Worm (Caenorhabditis elegans) whole organism, dauer: ENCODE results near the gene F10C2.7.
"Not testable (repeated sequence)": the region's sequence is repeated elsewhere in the genome, so short reads cannot be mapped to it uniquely, and the experiment has no call there.

Experiments used
- unc-62 ChIP-seq: sonication (generic microtip); optimal IDR thresholded peaks from 2 replicates; lab custom pipeline; 2017; ENCODE audit warnings: missing biosample characterization, missing genetic modification reagents, missing genetic modification characterization

F10C2.7 gene

DNA sequence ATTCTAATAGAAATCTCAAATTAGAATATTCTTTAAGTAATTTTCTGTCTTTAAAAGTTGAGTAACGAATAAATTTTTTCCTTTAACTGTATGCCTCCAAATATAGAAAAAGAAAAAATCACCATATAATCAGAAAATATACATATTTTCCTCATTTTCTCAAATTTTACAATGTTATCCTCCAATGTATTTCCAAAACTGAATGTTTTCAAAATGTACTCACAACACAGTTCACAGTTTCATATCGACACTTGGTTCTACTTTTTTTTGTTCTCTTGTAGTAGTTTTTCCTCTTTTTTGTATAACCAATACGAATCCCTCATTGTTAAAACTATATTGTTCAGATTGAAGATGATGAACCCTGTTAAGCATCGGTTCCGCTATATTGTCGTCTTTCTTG, at the start of gene F10C2.7:
Gene F10C2.7, plus strand, starts transcription at position 301 of the 400 bp plus-strand sequence.
- TF ChIP-seq unc-62 (GFP tag; lab: Kevin White, UChicago): no peak

ce11 chrV:12004501-12004940, 49.2 kb upstream of the F10C2.7 start:
- no peak for TF ChIP-seq unc-62 (GFP tag; lab: Kevin White, UChicago)

DNA sequence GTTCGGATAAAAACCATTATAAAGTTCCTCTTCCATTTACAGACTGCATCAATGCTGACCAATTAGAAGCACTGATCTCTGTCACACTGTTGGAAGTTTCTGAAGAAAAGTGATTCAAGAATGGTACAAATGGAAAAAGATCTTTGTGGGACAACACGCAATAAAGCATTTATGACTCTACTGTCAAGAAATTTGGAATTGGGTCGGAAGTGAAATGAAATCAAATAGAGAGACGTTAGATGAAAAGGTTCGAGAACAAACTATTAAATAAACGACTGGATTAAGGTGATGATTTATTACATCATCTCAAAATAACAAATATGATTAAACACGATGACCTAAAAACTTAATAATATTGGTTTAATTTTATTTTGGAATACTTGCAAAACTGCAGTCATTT, 47.2 kb upstream of the F10C2.7 start, which contains the start of gene F57F5.3:
Gene F57F5.3, minus strand, starts transcription at position 101 of the 400 bp plus-strand sequence.
- TF ChIP-seq unc-62 (GFP tag; lab: Kevin White, UChicago): no peak

DNA sequence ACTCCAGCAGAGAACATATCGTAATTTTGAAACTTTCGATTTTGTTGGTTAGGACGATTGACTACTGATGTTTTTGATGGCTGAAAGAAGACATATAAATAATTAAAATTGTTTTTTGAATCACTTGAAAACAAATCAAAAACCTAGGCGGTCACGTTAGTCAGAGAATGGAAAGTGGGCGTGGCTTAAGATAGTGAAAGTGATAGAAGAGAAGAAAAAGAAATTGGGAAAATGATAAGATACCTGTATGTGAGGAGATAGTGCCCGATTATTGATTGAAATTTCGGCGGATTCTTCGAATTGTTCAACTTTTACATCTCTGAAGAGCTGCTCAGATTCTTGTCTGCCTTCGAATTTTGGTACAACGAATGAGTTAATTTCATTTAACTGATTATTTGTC, 42.0 kb upstream of the F10C2.7 start:
- TF ChIP-seq unc-62 (GFP tag; lab: Kevin White, UChicago): no peak

DNA sequence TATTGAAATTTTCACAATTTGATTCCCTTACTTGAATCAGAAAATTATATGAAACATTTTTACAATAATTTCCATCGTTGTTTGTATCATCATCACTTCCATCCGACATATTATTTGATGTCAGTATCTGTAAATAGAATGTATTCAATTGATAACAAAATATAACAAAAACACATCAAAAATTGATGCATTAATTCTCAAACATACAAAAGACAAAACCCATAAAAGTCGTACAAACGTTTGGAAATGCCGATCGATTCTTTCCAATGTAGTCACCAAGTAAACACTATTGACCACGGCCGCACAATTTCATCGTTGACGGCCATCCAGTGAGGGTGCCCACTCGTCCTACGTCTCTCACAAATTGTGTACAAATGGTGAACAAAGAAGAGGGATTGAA, 40.4 kb upstream of the F10C2.7 start, which contains the start of gene add-2:
Gene add-2, minus strand, starts transcription at position 109 of the 400 bp plus-strand sequence.
- no peak for TF ChIP-seq unc-62 (GFP tag; lab: Kevin White, UChicago)

ce11 chrV:12020026-12020425, 33.7 kb upstream of the F10C2.7 start, which contains the start of gene F10C2.3:
Gene F10C2.3, plus strand, starts transcription at chrV:12020326.
- not testable (repeated sequence) for TF ChIP-seq unc-62 (GFP tag; lab: Kevin White, UChicago)

- no peak for TF ChIP-seq unc-62 (GFP tag; lab: Kevin White, UChicago)
Observed at ce11 chrV:12020940-12021339, 32.8 kb upstream of the F10C2.7 start.

ce11 chrV:12024273-12024672, 29.4 kb upstream of the F10C2.7 start:
- TF ChIP-seq unc-62 (GFP tag; lab: Kevin White, UChicago): no peak

DNA sequence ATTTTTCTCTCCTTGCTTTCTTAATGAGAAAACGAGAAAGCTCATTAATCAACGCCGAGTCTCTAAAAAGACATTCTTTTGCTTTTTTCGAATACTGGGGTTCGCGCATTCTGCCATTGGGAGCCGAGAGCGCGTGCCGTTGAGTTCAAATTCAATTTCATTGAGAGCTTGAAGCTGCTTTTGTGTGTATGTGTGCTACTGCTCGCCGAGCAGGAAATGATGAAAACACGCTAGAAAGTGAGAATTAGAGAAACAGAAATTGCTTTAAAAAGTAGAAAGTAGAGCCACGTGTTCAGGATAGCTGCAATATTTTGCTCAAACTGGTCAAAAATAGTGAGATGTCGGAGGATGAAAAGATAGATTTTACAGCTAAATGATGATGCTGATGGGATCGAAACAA, 28.0 kb upstream of the F10C2.7 start:
- no peak for TF ChIP-seq unc-62 (GFP tag; lab: Kevin White, UChicago)

- no peak for TF ChIP-seq unc-62 (GFP tag; lab: Kevin White, UChicago)
Observed at ce11 chrV:12026878-12027477, 26.7 kb upstream of the F10C2.7 start.

DNA sequence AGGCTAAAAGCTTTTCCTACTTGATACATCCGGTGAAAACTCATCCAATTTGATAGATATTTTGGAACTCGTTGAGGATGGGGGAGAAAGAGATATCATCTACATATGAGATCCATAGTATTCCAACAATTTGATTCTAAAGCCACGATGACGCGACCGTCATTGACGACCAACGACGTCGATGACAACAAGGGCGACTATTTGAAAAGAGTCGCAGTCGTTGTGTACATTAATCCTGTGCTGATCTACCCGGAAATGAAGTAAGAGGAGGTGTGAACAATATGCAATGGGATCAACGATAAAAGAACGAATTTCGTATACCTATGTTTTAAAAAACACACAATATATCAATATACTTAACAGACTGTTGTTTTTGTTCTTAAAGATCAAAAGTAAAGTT, 25.5 kb upstream of the F10C2.7 start:
- TF ChIP-seq unc-62 (GFP tag; lab: Kevin White, UChicago): no peak

DNA sequence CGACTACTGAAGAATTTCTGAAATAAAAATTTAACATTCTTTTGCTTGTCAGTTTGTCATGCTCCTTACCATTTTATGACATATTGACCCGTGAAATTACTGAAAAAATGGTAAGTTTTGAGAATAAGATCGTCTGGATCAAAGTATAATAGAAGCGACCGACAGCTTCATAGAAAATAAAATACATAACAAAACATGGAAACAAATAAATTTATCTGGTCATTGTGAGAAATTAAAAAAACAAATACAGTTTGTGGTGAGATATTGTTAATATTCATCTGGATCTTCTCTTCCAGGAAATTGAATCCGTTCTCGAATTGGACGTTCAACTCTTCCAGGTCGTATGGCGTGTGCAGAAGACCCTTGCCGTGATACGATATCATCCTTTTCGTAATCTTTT, 21.6 kb upstream of the F10C2.7 start, which contains the start of gene pkc-1:
Gene pkc-1, minus strand, starts transcription at position 101 of the 400 bp plus-strand sequence.
- no peak for TF ChIP-seq unc-62 (GFP tag; lab: Kevin White, UChicago)

- no peak for TF ChIP-seq unc-62 (GFP tag; lab: Kevin White, UChicago)
Observed at ce11 chrV:12033841-12034240, 19.9 kb upstream of the F10C2.7 start.

DNA sequence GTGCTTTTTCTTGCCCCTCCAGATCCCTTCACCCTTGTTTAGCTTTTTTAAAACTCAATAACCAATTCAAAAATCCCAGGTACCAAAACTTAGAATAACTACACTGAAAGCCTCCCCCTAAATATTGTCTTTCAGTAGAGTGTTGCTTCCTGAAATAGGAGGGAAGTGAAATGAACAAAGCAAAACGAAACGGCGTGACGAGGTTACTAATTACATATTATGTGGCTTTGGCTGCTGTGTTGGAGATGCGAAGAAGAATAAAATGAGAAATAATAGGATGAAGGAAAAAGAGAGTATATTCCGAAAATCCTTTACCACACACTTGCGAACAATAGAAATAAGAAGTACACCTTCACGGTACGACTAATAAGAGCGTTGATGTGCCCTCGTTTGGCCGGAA, 17.6 kb upstream of the F10C2.7 start:
- TF ChIP-seq unc-62 (GFP tag; lab: Kevin White, UChicago): no peak

ce11 chrV:12037889-12038288, 15.8 kb upstream of the F10C2.7 start:
- no peak for TF ChIP-seq unc-62 (GFP tag; lab: Kevin White, UChicago)

- no peak for TF ChIP-seq unc-62 (GFP tag; lab: Kevin White, UChicago)
Observed at ce11 chrV:12038317-12038716, 15.4 kb upstream of the F10C2.7 start.

DNA sequence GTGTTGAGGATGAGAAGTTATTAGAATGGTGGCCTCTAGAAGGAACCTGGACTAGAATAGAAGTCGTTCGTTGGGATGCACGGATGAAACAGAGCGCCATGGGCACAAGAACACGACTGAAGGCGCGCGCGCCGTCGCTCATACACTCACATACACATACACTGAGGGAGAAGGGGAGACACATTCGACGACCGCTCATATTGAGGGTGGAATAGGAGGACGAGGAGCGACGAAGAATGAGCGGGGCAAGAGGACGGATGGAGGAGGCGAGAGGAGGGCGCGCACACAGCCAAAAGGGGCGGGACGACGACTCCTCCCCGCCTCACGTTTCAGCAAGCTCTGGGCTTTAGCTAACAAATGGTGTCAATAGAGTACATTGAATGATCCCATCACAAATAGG, 14.9 kb upstream of the F10C2.7 start:
- TF ChIP-seq unc-62 (GFP tag; lab: Kevin White, UChicago): no peak
